Worm (Caenorhabditis elegans): ENCODE results near the gene C09B8.3.
A peak's percentile ranks its signal among the peaks of the same experiment; 100 is the strongest.

The C09B8.3 gene

DNA sequence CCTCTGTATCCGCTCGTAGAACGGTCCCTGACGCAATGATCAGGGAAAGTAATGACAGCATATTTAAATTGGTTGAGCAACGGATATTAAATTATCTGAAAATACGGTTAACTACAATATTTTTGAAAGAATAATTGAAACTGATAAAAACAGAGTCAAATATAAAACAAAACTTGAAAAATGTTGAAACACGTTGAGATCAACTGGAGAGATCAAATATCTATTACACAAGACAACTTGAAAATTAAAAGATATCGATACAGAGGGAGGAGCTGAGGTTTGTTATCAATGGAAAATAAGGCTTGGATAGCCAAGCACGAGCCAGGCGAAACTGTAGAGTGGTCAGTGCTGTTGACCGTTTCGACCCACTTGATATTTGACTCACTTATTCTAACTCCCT, at the start of gene C09B8.3:
Gene C09B8.3, minus strand, starts transcription at position 101 of the 400 bp plus-strand sequence.
- TF ChIP-seq med-1 (GFP tag; optimal IDR thresholded peaks at IDR 0.05; ENCODE audit: insufficient read depth) (no peak), tab-1 (GFP tag; IDR thresholded peaks at IDR 0.05) (no peak), T22C8.4 (GFP tag; IDR thresholded peaks at IDR 0.05) (no peak), ztf-23 (GFP tag; IDR thresholded peaks at IDR 0.05) (no peak), ref-1 (GFP tag; conservative IDR thresholded peaks at IDR 0.05) (no peak), ztf-29 (GFP tag; IDR thresholded peaks at IDR 0.05) (no peak), cog-1 (tag; optimal IDR thresholded peaks at IDR 0.05) (no peak), klf-2 (GFP tag; conservative IDR thresholded peaks at IDR 0.05) (no peak)

DNA sequence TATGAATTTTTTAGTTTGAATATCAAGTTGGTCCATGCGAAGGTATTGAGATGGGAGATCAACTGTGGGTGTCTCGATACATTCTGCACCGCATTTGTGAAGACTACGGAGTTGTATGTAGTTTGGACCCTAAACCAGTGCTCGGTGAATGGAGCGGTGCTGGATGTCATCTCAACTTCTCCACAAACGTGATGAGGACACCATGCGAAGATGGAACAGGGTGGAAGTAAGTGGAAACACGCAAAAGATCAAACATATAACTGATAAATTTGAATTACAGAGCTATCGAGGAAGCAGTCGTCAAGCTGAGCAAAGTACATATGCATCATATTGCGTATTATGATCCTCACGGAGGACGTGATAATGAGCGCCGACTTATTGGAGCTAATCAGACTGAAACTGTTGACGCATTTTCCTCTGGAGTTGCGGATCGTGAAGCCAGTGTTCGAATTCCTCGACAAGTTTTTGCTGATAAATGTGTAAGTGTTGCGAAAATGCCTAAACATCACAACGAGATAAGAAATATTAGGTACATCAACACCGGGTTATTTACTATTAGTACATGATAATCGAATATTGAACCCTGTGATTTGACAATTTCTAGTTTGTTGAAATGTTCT, 48.8 kb upstream of the C09B8.3 start:
- TF ChIP-seq ref-1 (GFP tag; conservative IDR thresholded peaks at IDR 0.05) (no peak), ztf-29 (GFP tag; IDR thresholded peaks at IDR 0.05) (no peak), T22C8.4 (GFP tag; IDR thresholded peaks at IDR 0.05) (no peak), med-1 (GFP tag; optimal IDR thresholded peaks at IDR 0.05; ENCODE audit: insufficient read depth) (no peak), cog-1 (tag; optimal IDR thresholded peaks at IDR 0.05) (no peak), tab-1 (GFP tag; IDR thresholded peaks at IDR 0.05) (no peak), klf-2 (GFP tag; conservative IDR thresholded peaks at IDR 0.05) (no peak), ztf-23 (GFP tag; IDR thresholded peaks at IDR 0.05) (no peak), flt-1 (GFP tag; IDR thresholded peaks at IDR 0.05) (no peak)

DNA sequence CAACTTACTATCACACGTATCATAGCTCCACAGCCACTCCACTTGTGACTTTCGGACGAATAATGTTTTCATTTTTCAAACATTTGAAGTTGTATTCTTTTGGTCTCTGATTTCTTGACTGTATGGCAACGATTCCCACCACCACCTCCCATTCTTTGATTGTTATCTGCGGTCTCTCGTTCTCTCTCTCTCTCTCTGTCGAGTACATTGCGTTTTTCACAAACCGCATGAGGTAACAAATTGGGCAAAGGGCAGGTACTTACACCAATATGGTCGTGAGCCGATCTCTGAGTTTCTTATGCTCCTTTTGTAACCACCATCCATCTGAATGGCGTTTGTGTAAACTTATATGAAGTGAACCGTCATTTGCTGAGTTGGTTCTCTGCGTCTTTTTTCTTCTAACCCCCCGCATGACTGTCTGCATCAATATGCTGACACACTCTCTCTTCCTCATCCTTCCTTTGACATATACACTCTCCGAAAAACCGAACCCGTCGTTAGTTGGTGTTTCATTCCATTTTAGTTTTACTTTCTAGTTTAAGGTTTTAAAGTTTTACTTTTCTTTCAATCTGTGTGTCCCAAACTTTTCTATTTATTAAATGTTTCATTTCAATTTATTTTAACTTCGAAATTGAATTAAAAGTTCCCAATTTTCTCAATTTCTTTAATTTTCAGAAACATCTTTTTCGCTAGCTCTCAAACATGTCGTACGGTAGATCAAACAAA, 47.3 kb upstream of the C09B8.3 start, which contains the start of gene gln-1:
Gene gln-1, plus strand, starts transcription at position 676 of the 726 bp plus-strand sequence.
- TF ChIP-seq T22C8.4 (GFP tag; IDR thresholded peaks at IDR 0.05): no peak
- TF ChIP-seq ztf-29 (GFP tag; IDR thresholded peaks at IDR 0.05): no peak
- TF ChIP-seq ztf-23 (GFP tag; IDR thresholded peaks at IDR 0.05): 0 out of 2 replicates have a peak, but pooled peaks have one; percentile 18

DNA sequence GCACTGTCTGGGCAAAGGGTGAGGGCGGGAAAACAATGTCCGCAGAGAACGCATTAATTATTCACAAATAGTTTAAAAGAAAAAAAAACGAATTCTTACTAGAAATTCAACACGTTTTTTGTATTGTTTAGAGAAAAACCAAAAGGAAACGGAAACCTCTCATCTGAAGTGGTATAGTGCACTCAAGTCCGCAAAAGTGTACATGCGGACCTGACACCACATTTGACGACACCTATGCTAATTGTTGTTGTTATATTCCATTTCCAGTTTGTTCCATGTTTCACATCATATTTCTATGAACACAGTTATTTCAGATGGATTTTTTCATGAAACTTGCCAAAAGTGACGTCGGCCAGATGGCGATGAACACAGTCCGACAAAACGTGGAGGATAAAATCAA, 42.3 kb upstream of the C09B8.3 start, which contains the start of gene C45B2.6:
Gene C45B2.6, plus strand, starts transcription at position 136 of the 400 bp plus-strand sequence.
- TF ChIP-seq ref-1 (GFP tag; conservative IDR thresholded peaks at IDR 0.05) (no peak), ztf-29 (GFP tag; IDR thresholded peaks at IDR 0.05) (no peak), med-1 (GFP tag; optimal IDR thresholded peaks at IDR 0.05; ENCODE audit: insufficient read depth) (no peak), flt-1 (GFP tag; IDR thresholded peaks at IDR 0.05) (no peak), tab-1 (GFP tag; IDR thresholded peaks at IDR 0.05) (no peak), ztf-23 (GFP tag; IDR thresholded peaks at IDR 0.05) (no peak), T22C8.4 (GFP tag; IDR thresholded peaks at IDR 0.05) (no peak), klf-2 (GFP tag; conservative IDR thresholded peaks at IDR 0.05) (no peak), cog-1 (tag; optimal IDR thresholded peaks at IDR 0.05) (no peak)

DNA sequence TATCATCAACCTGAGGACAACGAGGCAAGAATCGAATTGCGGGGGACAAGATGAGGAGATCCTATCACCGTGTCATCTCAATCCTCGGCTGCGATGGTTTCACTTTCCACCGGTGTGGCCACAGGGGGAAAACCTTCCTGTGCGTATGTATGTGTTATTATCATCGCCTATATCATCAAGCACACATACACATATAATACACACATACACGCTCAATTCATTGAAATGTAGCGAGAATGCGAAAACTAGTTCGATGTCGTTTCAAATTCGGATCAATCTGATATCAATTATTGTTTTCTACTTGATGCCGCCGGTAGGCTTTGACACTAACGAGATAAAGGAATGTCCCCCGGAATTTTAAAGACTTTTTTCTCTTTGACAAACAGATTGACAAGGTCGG, 40.4 kb upstream of the C09B8.3 start:
- no peak for TF ChIP-seq cog-1 (tag; optimal IDR thresholded peaks at IDR 0.05)
- TF ChIP-seq ztf-29 (GFP tag; IDR thresholded peaks at IDR 0.05): no peak
- no peak for TF ChIP-seq ref-1 (GFP tag; conservative IDR thresholded peaks at IDR 0.05)
- no peak for TF ChIP-seq ztf-23 (GFP tag; IDR thresholded peaks at IDR 0.05)
- TF ChIP-seq med-1 (GFP tag; optimal IDR thresholded peaks at IDR 0.05; ENCODE audit: insufficient read depth): no peak
- TF ChIP-seq tab-1 (GFP tag; IDR thresholded peaks at IDR 0.05): no peak
- TF ChIP-seq flt-1 (GFP tag; IDR thresholded peaks at IDR 0.05): no peak
- TF ChIP-seq klf-2 (GFP tag; conservative IDR thresholded peaks at IDR 0.05): no peak
- TF ChIP-seq T22C8.4 (GFP tag; IDR thresholded peaks at IDR 0.05): no peak

DNA sequence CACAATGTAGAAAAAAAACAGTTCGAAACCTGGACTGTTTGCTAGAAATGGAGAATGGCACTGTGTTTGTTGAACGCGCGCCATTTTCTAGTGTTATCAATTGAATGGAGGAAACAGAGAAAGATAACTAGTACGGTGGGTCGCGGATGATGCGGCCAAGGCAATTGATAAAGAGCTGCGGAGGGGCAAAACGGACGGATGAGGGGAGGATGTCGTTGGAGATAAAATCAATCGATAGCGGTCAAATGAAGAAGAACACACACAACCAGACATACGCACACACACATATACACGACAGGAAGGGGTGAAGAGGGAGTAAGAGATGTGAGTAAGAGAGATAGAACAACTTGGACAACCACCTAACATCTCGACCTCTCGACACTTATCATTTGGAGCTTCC, 39.6 kb upstream of the C09B8.3 start:
- TF ChIP-seq cog-1 (tag; optimal IDR thresholded peaks at IDR 0.05): no peak
- TF ChIP-seq flt-1 (GFP tag; IDR thresholded peaks at IDR 0.05): 0 out of 2 replicates have a peak, but pooled peaks have one; percentile 19
- no peak for TF ChIP-seq med-1 (GFP tag; optimal IDR thresholded peaks at IDR 0.05; ENCODE audit: insufficient read depth)
- peak; percentile 63 for TF ChIP-seq T22C8.4 (GFP tag; IDR thresholded peaks at IDR 0.05)

DNA sequence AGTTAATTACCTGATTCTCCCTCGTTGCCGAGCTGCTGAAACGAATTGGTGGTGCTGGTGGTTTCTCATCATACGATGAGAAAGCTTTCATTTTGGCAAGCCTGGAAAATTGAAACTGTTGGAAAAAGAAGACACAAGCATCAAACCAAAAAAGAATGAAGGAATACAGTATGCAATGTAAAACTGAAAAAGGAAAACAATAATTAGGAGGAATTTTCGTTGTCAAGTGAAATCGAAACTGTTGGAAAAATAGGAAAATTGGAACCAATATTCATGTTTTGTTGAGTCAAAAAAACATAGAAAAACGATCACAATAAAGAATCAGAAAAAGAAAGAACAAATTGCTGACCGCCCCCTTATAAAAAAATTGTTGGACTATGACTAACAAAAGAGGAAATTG, 38.0 kb upstream of the C09B8.3 start, which contains the start of gene pak-1:
Gene pak-1, minus strand, starts transcription at position 101 of the 400 bp plus-strand sequence.
- TF ChIP-seq cog-1 (tag; optimal IDR thresholded peaks at IDR 0.05) (no peak), ref-1 (GFP tag; conservative IDR thresholded peaks at IDR 0.05) (no peak), tab-1 (GFP tag; IDR thresholded peaks at IDR 0.05) (no peak), flt-1 (GFP tag; IDR thresholded peaks at IDR 0.05) (no peak), T22C8.4 (GFP tag; IDR thresholded peaks at IDR 0.05) (no peak), ztf-29 (GFP tag; IDR thresholded peaks at IDR 0.05) (no peak), klf-2 (GFP tag; conservative IDR thresholded peaks at IDR 0.05) (no peak), med-1 (GFP tag; optimal IDR thresholded peaks at IDR 0.05; ENCODE audit: insufficient read depth) (no peak), ztf-23 (GFP tag; IDR thresholded peaks at IDR 0.05) (no peak)

DNA sequence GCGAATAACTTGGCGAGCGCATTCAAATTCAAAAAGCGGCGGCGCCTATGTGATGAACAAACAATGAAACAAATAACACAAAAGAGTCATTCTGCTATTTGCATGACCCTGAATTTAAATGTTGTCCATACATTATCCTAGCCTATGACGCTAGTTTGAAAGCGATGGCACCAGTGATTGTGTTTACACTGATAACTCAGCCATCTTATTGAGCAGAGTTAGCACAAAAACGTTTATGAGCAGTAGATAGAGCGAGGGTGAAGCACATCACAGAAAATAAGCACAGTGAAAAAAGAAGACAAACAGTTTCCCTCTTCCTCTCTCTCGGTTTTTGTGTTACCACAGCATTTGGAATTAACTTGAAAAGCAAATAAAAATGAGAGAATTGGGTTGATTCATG, 32.8 kb upstream of the C09B8.3 start:
- TF ChIP-seq flt-1 (GFP tag; IDR thresholded peaks at IDR 0.05) (no peak), med-1 (GFP tag; optimal IDR thresholded peaks at IDR 0.05; ENCODE audit: insufficient read depth) (no peak), ztf-29 (GFP tag; IDR thresholded peaks at IDR 0.05) (no peak), ztf-23 (GFP tag; IDR thresholded peaks at IDR 0.05) (no peak), ref-1 (GFP tag; conservative IDR thresholded peaks at IDR 0.05) (no peak), T22C8.4 (GFP tag; IDR thresholded peaks at IDR 0.05) (no peak), cog-1 (tag; optimal IDR thresholded peaks at IDR 0.05) (no peak), klf-2 (GFP tag; conservative IDR thresholded peaks at IDR 0.05) (no peak), tab-1 (GFP tag; IDR thresholded peaks at IDR 0.05) (no peak)

DNA sequence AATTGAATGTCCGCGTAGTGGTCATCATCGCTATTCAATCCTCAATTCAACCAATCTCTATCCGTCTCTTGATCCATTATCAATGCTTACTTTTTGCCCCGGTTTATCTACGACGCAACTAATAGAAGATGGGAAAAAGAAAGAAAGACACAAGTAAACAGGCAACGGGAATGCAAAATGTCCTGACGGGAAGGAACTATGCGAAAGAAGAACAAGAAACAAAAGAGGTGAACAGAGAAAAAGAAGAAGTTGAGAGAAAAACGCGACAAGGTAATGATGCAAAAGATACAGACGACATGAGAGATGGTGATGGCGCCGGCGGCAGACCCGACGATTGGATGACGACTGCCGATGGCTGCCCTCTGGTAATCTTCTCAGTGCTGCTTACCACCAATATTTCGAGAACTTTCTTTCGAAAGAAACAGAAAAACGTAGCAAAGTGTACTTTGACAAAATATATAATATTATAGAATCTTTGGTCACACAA, 31.6 kb upstream of the C09B8.3 start:
- no peak for TF ChIP-seq ztf-23 (GFP tag; IDR thresholded peaks at IDR 0.05)
- TF ChIP-seq tab-1 (GFP tag; IDR thresholded peaks at IDR 0.05): 0 out of 2 replicates have a peak, but pooled peaks have one; percentile 29
- TF ChIP-seq flt-1 (GFP tag; IDR thresholded peaks at IDR 0.05): no peak
